Fruit fly (Drosophila melanogaster) whole organism, prepupa: ENCODE data around the gene MetRS-m.

Experiments
- Blimp-1 ChIP-seq: fragments of 200-800 bp; sonication (Bioruptor generic); optimal IDR thresholded peaks from 3 replicates; lab custom pipeline; 2017; ENCODE audit warnings: missing biosample characterization, missing genetic modification characterization, mild to moderate bottlenecking, moderate library complexity, missing genetic modification reagents
- CG10669 ChIP-seq: fragments of 200-800 bp; sonication (Bioruptor generic); optimal IDR thresholded peaks from 3 replicates; lab custom pipeline; 2018; ENCODE audit warnings: missing biosample characterization, mild to moderate bottlenecking, missing genetic modification characterization, moderate library complexity
- CG11762 ChIP-seq: fragments of 200-800 bp; sonication (Bioruptor generic); optimal IDR thresholded peaks from 3 replicates; lab custom pipeline; 2016; ENCODE audit warnings: missing biosample characterization, missing genetic modification characterization; ENCODE audit not compliant: insufficient read depth
- CG11902 ChIP-seq: fragments of 200-800 bp; sonication (Bioruptor generic); optimal IDR thresholded peaks from 3 replicates; lab custom pipeline; 2016; ENCODE audit warnings: missing biosample characterization, missing genetic modification characterization
- CG15336 ChIP-seq: fragments of 200-800 bp; sonication (Bioruptor generic); IDR thresholded peaks from 2 replicates; pipeline ENCODE4 v1.3.6; 2022; ENCODE audit warnings: missing biosample characterization, missing genetic modification characterization
- CG1621 ChIP-seq: fragments of 200-800 bp; sonication (Bioruptor generic); optimal IDR thresholded peaks from 3 replicates; lab custom pipeline; 2018; ENCODE audit warnings: missing biosample characterization, mild to moderate bottlenecking, missing genetic modification characterization
- CG16779 ChIP-seq: fragments of 200-800 bp; sonication (Bioruptor generic); optimal IDR thresholded peaks from 3 replicates; lab custom pipeline; 2017; ENCODE audit warnings: missing biosample characterization, mild to moderate bottlenecking, missing genetic modification characterization
- CG3032 ChIP-seq: fragments of 200-800 bp; optimal IDR thresholded peaks from 2 replicates; lab custom pipeline; 2019; ENCODE audit warnings: missing biosample characterization, mild to moderate bottlenecking, missing genetic modification characterization, moderate library complexity
- CG31627 ChIP-seq: fragments of 200-800 bp; sonication (Bioruptor generic); optimal IDR thresholded peaks from 3 replicates; lab custom pipeline; 2016; ENCODE audit warnings: missing biosample characterization, missing genetic modification characterization
- CG34406 ChIP-seq: fragments of 200-800 bp; sonication (Bioruptor generic); optimal IDR thresholded peaks from 3 replicates; lab custom pipeline; 2016; ENCODE audit warnings: missing biosample characterization, missing genetic modification characterization
- CG3919 ChIP-seq: fragments of 200-800 bp; sonication (Bioruptor generic); optimal IDR thresholded peaks from 3 replicates; lab custom pipeline; 2016; ENCODE audit warnings: missing biosample characterization, missing genetic modification characterization
- CG4318 ChIP-seq: fragments of 200-800 bp; sonication (Bioruptor generic); optimal IDR thresholded peaks from 3 replicates; lab custom pipeline; 2017; ENCODE audit warnings: missing biosample characterization, mild to moderate bottlenecking, missing genetic modification characterization
- CG6163 ChIP-seq: fragments of 200-800 bp; sonication (Bioruptor generic); IDR thresholded peaks from 3 replicates; pipeline ENCODE4 v1.3.6; 2022; ENCODE audit warnings: missing biosample characterization, missing genetic modification characterization
- CG6276 ChIP-seq: fragments of 200-800 bp; sonication (Bioruptor generic); optimal IDR thresholded peaks from 2 replicates; lab custom pipeline; 2017; ENCODE audit warnings: missing biosample characterization, mild to moderate bottlenecking, missing genetic modification characterization
- CG6808 ChIP-seq: fragments of 200-800 bp; sonication (Bioruptor generic); optimal IDR thresholded peaks from 3 replicates; lab custom pipeline; 2017; ENCODE audit warnings: missing biosample characterization, missing genetic modification characterization, mild to moderate bottlenecking, moderate library complexity, missing genetic modification reagents
- CG6854 ChIP-seq: fragments of 200-800 bp; sonication (Bioruptor generic); optimal IDR thresholded peaks from 2 replicates; lab custom pipeline; 2017; ENCODE audit warnings: missing biosample characterization, mild to moderate bottlenecking, missing genetic modification characterization
- CG7368 ChIP-seq: fragments of 200-800 bp; sonication (Bioruptor generic); optimal IDR thresholded peaks from 3 replicates; lab custom pipeline; 2016; ENCODE audit warnings: missing biosample characterization, missing genetic modification characterization
- CG8119 ChIP-seq: fragments of 200-800 bp; sonication (Bioruptor generic); IDR thresholded peaks from 3 replicates; pipeline ENCODE4 v1.3.6; 2022; ENCODE audit warnings: missing biosample characterization, missing genetic modification characterization
- CG8632 ChIP-seq: fragments of 200-800 bp; sonication (Bioruptor generic); optimal IDR thresholded peaks from 3 replicates; lab custom pipeline; 2016; ENCODE audit warnings: missing biosample characterization, missing genetic modification characterization
- CG9139 ChIP-seq: fragments of 200-800 bp; sonication (Bioruptor generic); optimal IDR thresholded peaks from 3 replicates; lab custom pipeline; 2017; ENCODE audit warnings: missing biosample characterization, mild to moderate bottlenecking, missing genetic modification characterization
- Eip75B ChIP-seq: fragments of 200-800 bp; sonication (Bioruptor generic); optimal IDR thresholded peaks from 3 replicates; lab custom pipeline; 2016; ENCODE audit warnings: missing biosample characterization, missing genetic modification characterization
- Eip78C ChIP-seq: fragments of 200-800 bp; sonication (Bioruptor generic); peaks from one replicate; lab custom pipeline; 2016; ENCODE audit warnings: missing biosample characterization, missing genetic modification characterization
- Hr39 ChIP-seq: fragments of 200-800 bp; sonication (Bioruptor generic); optimal IDR thresholded peaks from 2 replicates; lab custom pipeline; 2016; ENCODE audit warnings: missing biosample characterization, missing genetic modification characterization
- Hr4 ChIP-seq: fragments of 200-800 bp; sonication (Bioruptor generic); optimal IDR thresholded peaks from 3 replicates; lab custom pipeline; 2016; ENCODE audit warnings: missing biosample characterization, missing genetic modification characterization
- Lpt ChIP-seq: fragments of 200-800 bp; sonication (Bioruptor generic); optimal IDR thresholded peaks from 3 replicates; lab custom pipeline; 2016; ENCODE audit warnings: missing biosample characterization, missing genetic modification characterization
- Met ChIP-seq: fragments of 200-800 bp; sonication (Bioruptor generic); optimal IDR thresholded peaks from 3 replicates; lab custom pipeline; 2016; ENCODE audit warnings: missing biosample characterization, missing genetic modification characterization
- OdsH ChIP-seq: fragments of 200-800 bp; sonication (Bioruptor generic); optimal IDR thresholded peaks from 3 replicates; lab custom pipeline; 2016; ENCODE audit warnings: missing biosample characterization, missing genetic modification characterization
- Smox ChIP-seq: fragments of 200-800 bp; sonication (Bioruptor generic); optimal IDR thresholded peaks from 3 replicates; lab custom pipeline; 2016; ENCODE audit warnings: missing biosample characterization, missing genetic modification characterization
- Sox102F ChIP-seq: fragments of 200-800 bp; sonication (Bioruptor generic); optimal IDR thresholded peaks from 2 replicates; lab custom pipeline; 2016; ENCODE audit warnings: missing biosample characterization, mild to moderate bottlenecking, missing genetic modification characterization
- Sox14 ChIP-seq: fragments of 200-800 bp; sonication (Bioruptor generic); optimal IDR thresholded peaks from 3 replicates; lab custom pipeline; 2016; ENCODE audit warnings: missing biosample characterization, missing genetic modification characterization
- Sox15 ChIP-seq: fragments of 200-800 bp; sonication (Bioruptor generic); optimal IDR thresholded peaks from 3 replicates; lab custom pipeline; 2016; ENCODE audit warnings: missing biosample characterization, missing genetic modification characterization
- acj6 ChIP-seq: fragments of 200-800 bp; sonication (Bioruptor generic); optimal IDR thresholded peaks from 3 replicates; lab custom pipeline; 2016; ENCODE audit warnings: missing biosample characterization, missing genetic modification characterization
- cyc ChIP-seq: fragments of 200-800 bp; sonication (Bioruptor generic); optimal IDR thresholded peaks from 3 replicates; lab custom pipeline; 2016; ENCODE audit warnings: missing biosample characterization, missing genetic modification characterization
- dsx ChIP-seq: fragments of 200-800 bp; optimal IDR thresholded peaks from 3 replicates; lab custom pipeline; 2019; ENCODE audit warnings: missing biosample characterization, mild to moderate bottlenecking, missing genetic modification characterization, moderate library complexity; ENCODE audit not compliant: poor library complexity, severe bottlenecking
- eg ChIP-seq: fragments of 200-800 bp; sonication (Bioruptor generic); IDR thresholded peaks from 3 replicates; pipeline ENCODE4 v1.3.6; 2022; ENCODE audit warnings: missing biosample characterization, missing genetic modification characterization
- esn ChIP-seq: fragments of 200-800 bp; sonication (Bioruptor generic); optimal IDR thresholded peaks from 2 replicates; lab custom pipeline; 2016; ENCODE audit warnings: missing biosample characterization, mild to moderate bottlenecking, missing genetic modification characterization, moderate library complexity
- fd59A ChIP-seq: fragments of 200-800 bp; sonication (Bioruptor generic); optimal IDR thresholded peaks from 2 replicates; lab custom pipeline; 2017; ENCODE audit warnings: missing biosample characterization, mild to moderate bottlenecking, missing genetic modification characterization, missing genetic modification reagents
- fd85E ChIP-seq: fragments of 200-800 bp; sonication (Bioruptor generic); optimal IDR thresholded peaks from 3 replicates; lab custom pipeline; 2016; ENCODE audit warnings: missing biosample characterization, missing genetic modification characterization
- lz ChIP-seq: fragments of 200-800 bp; sonication (Bioruptor generic); optimal IDR thresholded peaks from 3 replicates; lab custom pipeline; 2016; ENCODE audit warnings: missing biosample characterization, missing genetic modification characterization
- pdm3 ChIP-seq: fragments of 200-800 bp; sonication (Bioruptor generic); optimal IDR thresholded peaks from 3 replicates; lab custom pipeline; 2016; ENCODE audit warnings: missing biosample characterization, missing genetic modification characterization
- salr ChIP-seq, 2 experiments: fragments of 200-800 bp; sonication (Bioruptor generic); optimal IDR thresholded peaks; 3 replicates each; lab custom pipeline; 2016 to 2018; ENCODE audit warnings: missing biosample characterization in 2 of 2, missing genetic modification characterization in 2 of 2, mild to moderate bottlenecking in 1 of 2
- spab ChIP-seq: fragments of 200-800 bp; sonication (Bioruptor generic); optimal IDR thresholded peaks from 2 replicates; lab custom pipeline; 2017; ENCODE audit warnings: missing biosample characterization, mild to moderate bottlenecking, missing genetic modification characterization, missing genetic modification reagents
- ss ChIP-seq, 2 experiments: fragments of 200-800 bp; sonication (Bioruptor generic); optimal IDR thresholded peaks; 2 replicates in 1 of 2; 3 replicates in 1 of 2; lab custom pipeline; 2017 to 2018; ENCODE audit warnings: mild to moderate bottlenecking in 2 of 2, missing biosample characterization in 2 of 2, missing genetic modification characterization in 2 of 2, moderate library complexity in 1 of 2
- svp ChIP-seq: fragments of 200-800 bp; sonication (Bioruptor generic); peaks from one replicate; lab custom pipeline; 2016; ENCODE audit warnings: missing biosample characterization, missing genetic modification characterization
- topi ChIP-seq: fragments of 200-800 bp; sonication (Bioruptor generic); optimal IDR thresholded peaks from 3 replicates; lab custom pipeline; 2016; ENCODE audit warnings: missing biosample characterization, missing genetic modification characterization
- vri ChIP-seq: fragments of 200-800 bp; sonication (Bioruptor generic); optimal IDR thresholded peaks from 3 replicates; lab custom pipeline; 2016; ENCODE audit warnings: missing biosample characterization, mild to moderate bottlenecking, missing genetic modification characterization

Gene MetRS-m

dm6 chr3R:14278523-14279303 is 18.9 kb upstream of the MetRS-m start:
- TF ChIP-seq eg (GFP tag; lab: Robert Waterston, UW) = peak; percentile 66
- peak; percentile 41 for TF ChIP-seq CG11762 (GFP tag; lab: Kevin White, UChicago)
- TF ChIP-seq salr (GFP tag; optimal IDR thresholded peaks at IDR 0.05; lab: Kevin White, UChicago) = peak in 1 of 2 experiments; percentile 47
- TF ChIP-seq Met = no peak
- TF ChIP-seq Sox102F (GFP tag; lab: Kevin White, UChicago) = no peak
- TF ChIP-seq Eip75B (GFP tag; lab: Kevin White, UChicago) = peak; percentile 18
- no peak for TF ChIP-seq vri (GFP tag; lab: Kevin White, UChicago)
- TF ChIP-seq esn (GFP tag; lab: Kevin White, UChicago) = no peak
- peak; percentile 62 for TF ChIP-seq CG3032 (tag; lab: Kevin White, UChicago)
- peak; percentile 16 for TF ChIP-seq Hr4 (GFP tag; lab: Kevin White, UChicago)
- TF ChIP-seq Blimp-1 (GFP tag; lab: Kevin White, UChicago) = no peak
- TF ChIP-seq CG3919 (GFP tag; lab: Kevin White, UChicago) = no peak
- peak; percentile 29 for TF ChIP-seq CG6276 (GFP tag; lab: Kevin White, UChicago)
- peak; percentile 82; the same call in 2 of the 3 replicates for TF ChIP-seq CG6163 (GFP tag; lab: Robert Waterston, UW)
- TF ChIP-seq CG1621 = peak; percentile 45
- peak; percentile 63 for TF ChIP-seq Eip78C (GFP tag; lab: Kevin White, UChicago)
- peak; percentile 1 for TF ChIP-seq fd85E
- TF ChIP-seq CG15336 = peak; percentile 53; the same call in 1 of the 2 replicates
- peak; percentile 55; the same call in 2 of the 3 replicates for TF ChIP-seq CG8119 (GFP tag; lab: Robert Waterston, UW)
- TF ChIP-seq Hr39 (GFP tag; lab: Kevin White, UChicago) = peak; percentile 42
- TF ChIP-seq CG6854 (GFP tag; lab: Kevin White, UChicago) = no peak
- TF ChIP-seq CG10669 (GFP tag; lab: Kevin White, UChicago) = peak; percentile 4
- peak; percentile 39 for TF ChIP-seq CG31627 (GFP tag; lab: Kevin White, UChicago)
- peak; percentile 52 for TF ChIP-seq spab
- no peak for TF ChIP-seq OdsH (GFP tag; lab: Kevin White, UChicago)
- TF ChIP-seq Sox15 (GFP tag; lab: Kevin White, UChicago) = peak; percentile 24
- no peak for TF ChIP-seq CG34406
- peak; percentile 56 for TF ChIP-seq CG4318 (GFP tag; lab: Kevin White, UChicago)
- peak; percentile 13 for TF ChIP-seq cyc (GFP tag; lab: Kevin White, UChicago)
- TF ChIP-seq Lpt = peak; percentile 73
- TF ChIP-seq CG9139 = peak; percentile 42
- no peak for TF ChIP-seq topi
- TF ChIP-seq pdm3 (GFP tag; lab: Kevin White, UChicago) = peak; percentile 54
- peak; percentile 35 for TF ChIP-seq dsx (GFP tag; lab: Kevin White, UChicago)
- TF ChIP-seq acj6 (GFP tag; lab: Kevin White, UChicago) = peak; percentile 21
- peak; percentile 69 for TF ChIP-seq CG6808 (GFP tag; lab: Kevin White, UChicago)
- no peak for TF ChIP-seq lz (GFP tag; lab: Kevin White, UChicago)
- peak; percentile 77 to 83 for TF ChIP-seq ss (GFP tag; optimal IDR thresholded peaks at IDR 0.05; lab: Kevin White, UChicago)

dm6 chr3R:14277894-14278522 is 18.2 kb upstream of the MetRS-m start:
- TF ChIP-seq OdsH (GFP tag; lab: Kevin White, UChicago) = peak; percentile 97
- TF ChIP-seq dsx (GFP tag; lab: Kevin White, UChicago) = peak; percentile 98
- TF ChIP-seq cyc (GFP tag; lab: Kevin White, UChicago) = peak; percentile 89
- peak; percentile 97 for TF ChIP-seq fd59A
- peak; percentile 92 for TF ChIP-seq pdm3 (GFP tag; lab: Kevin White, UChicago)
- TF ChIP-seq CG34406 = peak; percentile 95
- peak; percentile 95 for TF ChIP-seq Eip75B (GFP tag; lab: Kevin White, UChicago)
- peak; percentile 92 for TF ChIP-seq Smox (GFP tag; lab: Kevin White, UChicago)
- peak; percentile 88 for TF ChIP-seq CG4318 (GFP tag; lab: Kevin White, UChicago)
- TF ChIP-seq svp = peak; percentile 95
- TF ChIP-seq CG8632 (GFP tag; lab: Kevin White, UChicago) = peak; percentile 97
- TF ChIP-seq CG3919 (GFP tag; lab: Kevin White, UChicago) = peak; percentile 98
- TF ChIP-seq CG1621 = peak; percentile 92
- TF ChIP-seq CG16779 (tag; lab: Kevin White, UChicago) = peak; percentile 93
- peak; percentile 98 for TF ChIP-seq CG6808 (GFP tag; lab: Kevin White, UChicago)
- TF ChIP-seq Lpt = peak; percentile 94
- TF ChIP-seq CG11902 (GFP tag; lab: Kevin White, UChicago) = peak; percentile 80
- peak; percentile 99 for TF ChIP-seq CG8119 (GFP tag; lab: Robert Waterston, UW)
- peak; percentile 89 for TF ChIP-seq Sox14 (GFP tag; lab: Kevin White, UChicago)
- TF ChIP-seq CG15336 = peak; percentile 99
- TF ChIP-seq CG7368 (GFP tag; lab: Kevin White, UChicago) = peak; percentile 94
- peak; percentile 94 for TF ChIP-seq CG6276 (GFP tag; lab: Kevin White, UChicago)
